Fruit fly (Drosophila melanogaster) whole organism, embryonic: ENCODE results near the gene CG4658.

Experiments used
- Asciz ChIP-seq: fragments of 200-800 bp; sonication (Bioruptor generic); optimal IDR thresholded peaks from 2 replicates; lab custom pipeline; 2017; ENCODE audit warnings: missing biosample characterization, mild to moderate bottlenecking, missing genetic modification characterization, missing genetic modification reagents
- CG12219 ChIP-seq: fragments of 200-800 bp; sonication (Bioruptor generic); optimal IDR thresholded peaks from 3 replicates; lab custom pipeline; 2018; ENCODE audit warnings: missing biosample characterization, mild to moderate bottlenecking, missing genetic modification characterization
- CG1792 ChIP-seq: fragments of 200-800 bp; sonication (Bioruptor generic); optimal IDR thresholded peaks from 2 replicates; lab custom pipeline; 2016; ENCODE audit warnings: missing biosample characterization, missing genetic modification characterization
- CG2120 ChIP-seq: fragments of 200-800 bp; sonication (Bioruptor generic); optimal IDR thresholded peaks from 3 replicates; lab custom pipeline; 2016; ENCODE audit warnings: missing biosample characterization, missing genetic modification characterization
- CG2199 ChIP-seq: fragments of 200-800 bp; sonication (Bioruptor generic); IDR thresholded peaks from 3 replicates; pipeline ENCODE4 v1.3.6; 2022; ENCODE audit warnings: missing biosample characterization, missing genetic modification characterization
- CG3407 ChIP-seq: fragments of 200-800 bp; sonication (Bioruptor generic); optimal IDR thresholded peaks from 2 replicates; lab custom pipeline; 2018; ENCODE audit warnings: missing biosample characterization, mild to moderate bottlenecking, missing genetic modification characterization
- CG3995 ChIP-seq: fragments of 200-800 bp; sonication (Bioruptor generic); optimal IDR thresholded peaks from 3 replicates; lab custom pipeline; 2016; ENCODE audit warnings: missing biosample characterization, missing genetic modification characterization
- CG4360 ChIP-seq: fragments of 200-800 bp; sonication (Bioruptor generic); IDR thresholded peaks from 2 replicates; pipeline ENCODE4 v1.3.6; 2022; ENCODE audit warnings: missing biosample characterization, missing genetic modification characterization
- CG4424 ChIP-seq: fragments of 200-800 bp; sonication (Bioruptor generic); optimal IDR thresholded peaks from 3 replicates; lab custom pipeline; 2016; ENCODE audit warnings: missing biosample characterization, missing genetic modification characterization
- CG4854 ChIP-seq: fragments of 200-800 bp; sonication (Bioruptor generic); optimal IDR thresholded peaks from 2 replicates; lab custom pipeline; 2016; ENCODE audit warnings: missing biosample characterization, missing genetic modification characterization, inconsistent platforms
- CG5180 ChIP-seq: fragments of 200-800 bp; sonication (Bioruptor generic); optimal IDR thresholded peaks from 3 replicates; lab custom pipeline; 2017; ENCODE audit warnings: missing biosample characterization, missing genetic modification characterization, mild to moderate bottlenecking, moderate library complexity, missing genetic modification reagents
- CG6175 ChIP-seq: fragments of 200-800 bp; sonication (Bioruptor generic); IDR thresholded peaks from 3 replicates; pipeline ENCODE4 v1.3.6; 2022; ENCODE audit warnings: missing biosample characterization, missing genetic modification characterization
- CG6272 ChIP-seq: fragments of 200-800 bp; sonication (Bioruptor generic); IDR thresholded peaks from 2 replicates; pipeline ENCODE4 v1.3.6; 2022; ENCODE audit warnings: missing biosample characterization, missing genetic modification characterization
- CG6689 ChIP-seq: fragments of 200-800 bp; sonication (Bioruptor generic); IDR thresholded peaks from 2 replicates; pipeline ENCODE4 v1.3.6; 2022; ENCODE audit warnings: missing biosample characterization, missing genetic modification characterization
- CG6854 ChIP-seq: fragments of 200-800 bp; sonication (Bioruptor generic); optimal IDR thresholded peaks from 3 replicates; lab custom pipeline; 2017; ENCODE audit warnings: missing biosample characterization, mild to moderate bottlenecking, missing genetic modification characterization
- CG8359 ChIP-seq: fragments of 200-800 bp; sonication (Bioruptor generic); optimal IDR thresholded peaks from 2 replicates; lab custom pipeline; 2017; ENCODE audit warnings: missing biosample characterization, mild to moderate bottlenecking, missing genetic modification characterization, borderline replicate concordance
- CG9797 ChIP-seq: fragments of 200-800 bp; sonication (Bioruptor generic); optimal IDR thresholded peaks from 3 replicates; lab custom pipeline; 2018; ENCODE audit warnings: missing biosample characterization, mild to moderate bottlenecking, missing genetic modification characterization
- CG9817 ChIP-seq: fragments of 200-800 bp; sonication (Bioruptor generic); optimal IDR thresholded peaks from 2 replicates; lab custom pipeline; 2018; ENCODE audit warnings: missing biosample characterization, mild to moderate bottlenecking, missing genetic modification characterization, moderate library complexity
- CHES-1-like ChIP-seq: fragments of 200-800 bp; sonication (Bioruptor generic); optimal IDR thresholded peaks from 2 replicates; lab custom pipeline; 2016; ENCODE audit warnings: missing biosample characterization, missing genetic modification characterization
- CrebB ChIP-seq: fragments of 200-800 bp; sonication (Bioruptor generic); optimal IDR thresholded peaks from 3 replicates; lab custom pipeline; 2018; ENCODE audit warnings: missing biosample characterization, mild to moderate bottlenecking, missing genetic modification characterization
- Dbx ChIP-seq: fragments of 200-800 bp; sonication (Bioruptor generic); IDR thresholded peaks from 3 replicates; pipeline ENCODE4 v1.3.6; 2022; ENCODE audit warnings: missing biosample characterization, missing genetic modification characterization
- Dp ChIP-seq: fragments of 200-800 bp; sonication (Bioruptor generic); optimal IDR thresholded peaks from 2 replicates; lab custom pipeline; 2018; ENCODE audit warnings: missing biosample characterization, mild to moderate bottlenecking, missing genetic modification characterization, moderate library complexity
- Elba2 ChIP-seq: fragments of 200-800 bp; sonication (Bioruptor generic); optimal IDR thresholded peaks from 3 replicates; lab custom pipeline; 2016; ENCODE audit warnings: missing biosample characterization, missing genetic modification characterization
- H15 ChIP-seq: fragments of 200-800 bp; sonication (Bioruptor generic); IDR thresholded peaks from 3 replicates; pipeline ENCODE4 v1.3.6; 2022; ENCODE audit warnings: missing biosample characterization, missing genetic modification characterization
- HmgZ ChIP-seq: fragments of 200-800 bp; sonication (Bioruptor generic); optimal IDR thresholded peaks from 2 replicates; lab custom pipeline; 2018; ENCODE audit warnings: missing biosample characterization, mild to moderate bottlenecking, missing genetic modification characterization
- Kr ChIP-seq: fragments of 200-800 bp; sonication (Bioruptor generic); optimal IDR thresholded peaks from 2 replicates; lab custom pipeline; 2017; ENCODE audit warnings: missing biosample characterization, mild to moderate bottlenecking, missing genetic modification characterization
- Lim3 ChIP-seq: fragments of 200-800 bp; sonication (Bioruptor generic); IDR thresholded peaks from 2 replicates; pipeline ENCODE4 v1.3.6; 2022; ENCODE audit warnings: missing biosample characterization, missing genetic modification characterization
- Mrtf ChIP-seq: fragments of 200-800 bp; sonication (Bioruptor generic); IDR thresholded peaks from 3 replicates; pipeline ENCODE4 v1.3.6; 2022; ENCODE audit warnings: missing biosample characterization, missing genetic modification characterization
- NC2α ChIP-seq: fragments of 200-800 bp; sonication (Bioruptor generic); optimal IDR thresholded peaks from 2 replicates; lab custom pipeline; 2016; ENCODE audit warnings: missing biosample characterization, missing genetic modification characterization
- NC2β ChIP-seq: fragments of 200-800 bp; sonication (Bioruptor generic); optimal IDR thresholded peaks from 2 replicates; lab custom pipeline; 2016; ENCODE audit warnings: missing biosample characterization, missing genetic modification characterization
- PHDP ChIP-seq: fragments of 200-800 bp; sonication (Bioruptor generic); optimal IDR thresholded peaks from 3 replicates; lab custom pipeline; 2018; ENCODE audit warnings: missing biosample characterization, mild to moderate bottlenecking, missing genetic modification characterization, moderate library complexity
- Side ChIP-seq: fragments of 200-800 bp; sonication (Bioruptor generic); optimal IDR thresholded peaks from 2 replicates; lab custom pipeline; 2016; ENCODE audit warnings: missing biosample characterization, missing genetic modification characterization
- bsh ChIP-seq, 2 experiments: fragments of 200-800 bp; sonication (Bioruptor generic); optimal IDR thresholded peaks; 2 replicates each; lab custom pipeline; 2017 to 2018; ENCODE audit warnings: mild to moderate bottlenecking in 2 of 2, missing biosample characterization in 2 of 2, missing genetic modification characterization in 2 of 2, moderate library complexity in 1 of 2
- caup ChIP-seq: fragments of 200-800 bp; sonication (Bioruptor generic); optimal IDR thresholded peaks from 3 replicates; lab custom pipeline; 2017; ENCODE audit warnings: missing biosample characterization, mild to moderate bottlenecking, missing genetic modification characterization, moderate library complexity; ENCODE audit not compliant: severe bottlenecking
- ci ChIP-seq: fragments of 200-800 bp; sonication (Bioruptor generic); IDR thresholded peaks from 3 replicates; pipeline ENCODE4 v1.3.6; 2022; ENCODE audit warnings: missing biosample characterization, missing genetic modification characterization
- crc ChIP-seq: fragments of 200-800 bp; sonication (Bioruptor generic); optimal IDR thresholded peaks from 2 replicates; lab custom pipeline; 2016; ENCODE audit warnings: missing biosample characterization, missing genetic modification characterization
- fd3F ChIP-seq: fragments of 200-800 bp; sonication (Bioruptor generic); optimal IDR thresholded peaks from 2 replicates; lab custom pipeline; 2018; ENCODE audit warnings: missing biosample characterization, mild to moderate bottlenecking, missing genetic modification characterization, moderate library complexity
- fru ChIP-seq: fragments of >200 bp; optimal IDR thresholded peaks from 2 replicates; lab custom pipeline; 2017
- ftz-f1 ChIP-seq: fragments of 200-800 bp; sonication (Bioruptor generic); optimal IDR thresholded peaks from 2 replicates; lab custom pipeline; 2016; ENCODE audit warnings: missing biosample characterization, missing genetic modification characterization
- gce ChIP-seq: fragments of 200-800 bp; sonication (Bioruptor generic); IDR thresholded peaks from 3 replicates; pipeline ENCODE4 v1.3.6; 2022; ENCODE audit warnings: missing biosample characterization, missing genetic modification characterization
- ham ChIP-seq: fragments of 200-800 bp; sonication (Bioruptor generic); IDR thresholded peaks from 2 replicates; pipeline ENCODE4 v1.3.6; 2022; ENCODE audit warnings: missing biosample characterization, missing genetic modification characterization
- lab ChIP-seq: fragments of 200-800 bp; sonication (Bioruptor generic); optimal IDR thresholded peaks from 3 replicates; lab custom pipeline; 2017; ENCODE audit warnings: missing biosample characterization, missing genetic modification characterization, mild to moderate bottlenecking, moderate library complexity, missing genetic modification reagents
- mirr ChIP-seq: fragments of 200-800 bp; sonication (Bioruptor generic); optimal IDR thresholded peaks from 3 replicates; lab custom pipeline; 2018; ENCODE audit warnings: missing biosample characterization, mild to moderate bottlenecking, missing genetic modification characterization
- pho ChIP-seq: fragments of 200-800 bp; sonication (Bioruptor generic); optimal IDR thresholded peaks from 2 replicates; lab custom pipeline; 2016; ENCODE audit warnings: missing biosample characterization, missing genetic modification characterization
- rib ChIP-seq: fragments of 200-800 bp; sonication (Bioruptor generic); IDR thresholded peaks from 2 replicates; pipeline ENCODE4 v1.3.6; 2022; ENCODE audit warnings: missing biosample characterization, missing genetic modification characterization
- run ChIP-seq: fragments of 200-800 bp; sonication (Bioruptor generic); optimal IDR thresholded peaks from 3 replicates; lab custom pipeline; 2018; ENCODE audit warnings: missing biosample characterization, mild to moderate bottlenecking, missing genetic modification characterization
- shn ChIP-seq: fragments of 200-800 bp; sonication (Bioruptor generic); optimal IDR thresholded peaks from 3 replicates; lab custom pipeline; 2016; ENCODE audit warnings: missing biosample characterization, missing genetic modification characterization
- slp2 ChIP-seq: fragments of 200-800 bp; sonication (Bioruptor generic); optimal IDR thresholded peaks from 2 replicates; lab custom pipeline; 2016; ENCODE audit warnings: missing biosample characterization, missing genetic modification characterization
- ttk ChIP-seq: fragments of 200-800 bp; sonication (Bioruptor generic); IDR thresholded peaks from 2 replicates; pipeline ENCODE4 v2.1.2; 2022; ENCODE audit warnings: missing biosample characterization, missing genetic modification characterization
- vvl ChIP-seq: fragments of 200-800 bp; sonication (Bioruptor generic); IDR thresholded peaks from 2 replicates; pipeline ENCODE4 v1.3.6; 2022; ENCODE audit warnings: missing biosample characterization, missing genetic modification characterization
- wdn ChIP-seq: fragments of 200-800 bp; sonication (Bioruptor generic); IDR thresholded peaks from 2 replicates; pipeline ENCODE4 v1.3.6; 2022; ENCODE audit warnings: missing biosample characterization, missing genetic modification characterization
- wor ChIP-seq: fragments of 200-800 bp; sonication (Bioruptor generic); IDR thresholded peaks from 2 replicates; pipeline ENCODE4 v1.3.6; 2022; ENCODE audit warnings: missing biosample characterization, missing genetic modification characterization

CG4658 gene

dm6 chr2L:9954119-9954518 is 2.8 kb upstream of the CG4658 start, which contains the start of the genes CG13126 and CG4709 (continued):
- no peak for TF ChIP-seq Kr
- TF ChIP-seq ttk (GFP tag; lab: Robert Waterston, UW): peak; percentile 89
- peak; percentile 79 for TF ChIP-seq CG3407 (GFP tag; lab: Kevin White, UChicago)
- peak; percentile 86 for TF ChIP-seq ci (GFP tag; lab: Robert Waterston, UW)
- peak; percentile 71; the same call in 1 of the 2 replicates for TF ChIP-seq rib (GFP tag; lab: Robert Waterston, UW)
- TF ChIP-seq CG9797: peak; percentile 43
- peak; percentile 57 for TF ChIP-seq Dp (GFP tag; lab: Kevin White, UChicago)
- peak; percentile 71 for TF ChIP-seq CG5180 (GFP tag; lab: Kevin White, UChicago)
- TF ChIP-seq shn (GFP tag; lab: Kevin White, UChicago): no peak
- peak; percentile 36 for TF ChIP-seq CG1792 (GFP tag; lab: Kevin White, UChicago)
- TF ChIP-seq CG2120 (GFP tag; lab: Kevin White, UChicago): peak; percentile 82
- peak; percentile 90 for TF ChIP-seq Asciz
- TF ChIP-seq CG4854 (GFP tag; lab: Kevin White, UChicago): peak; percentile 64
- peak; percentile 95 for TF ChIP-seq lab (GFP tag; lab: Kevin White, UChicago)
- peak; percentile 71; the same call in 1 of the 2 replicates for TF ChIP-seq wdn
- no peak for TF ChIP-seq crc (GFP tag; lab: Kevin White, UChicago)
- TF ChIP-seq CG6854 (GFP tag; lab: Kevin White, UChicago): peak; percentile 87
- peak; percentile 68; the same call in 1 of the 3 replicates for TF ChIP-seq CG2199 (GFP tag; lab: Robert Waterston, UW)
- TF ChIP-seq fru: no peak
- TF ChIP-seq CG6689 (GFP tag; lab: Robert Waterston, UW): peak; percentile 93
- TF ChIP-seq CG9817 (tag; lab: Kevin White, UChicago): peak; percentile 84
- TF ChIP-seq Elba2 (GFP tag; lab: Kevin White, UChicago): peak; percentile 15
- TF ChIP-seq pho (GFP tag; lab: Kevin White, UChicago): no peak
- TF ChIP-seq wor: peak; percentile 64
- peak; percentile 63 to 92 for TF ChIP-seq bsh (GFP tag; optimal IDR thresholded peaks at IDR 0.05; lab: Kevin White, UChicago)
- peak; percentile 50; the same call in 1 of the 2 replicates for TF ChIP-seq Lim3 (GFP tag; lab: Robert Waterston, UW)
- peak; percentile 94 for TF ChIP-seq CG4424 (GFP tag; lab: Kevin White, UChicago)
- TF ChIP-seq run (tag; lab: Kevin White, UChicago): peak; percentile 88
- no peak for TF ChIP-seq ftz-f1
- peak; percentile 90 for TF ChIP-seq caup (GFP tag; lab: Kevin White, UChicago)
- TF ChIP-seq CG6272: peak; percentile 86
- peak; percentile 83 for TF ChIP-seq Mrtf (GFP tag; lab: Robert Waterston, UW)
- peak; percentile 45; the same call in 1 of the 3 replicates for TF ChIP-seq CG6175 (GFP tag; lab: Robert Waterston, UW)
- peak; percentile 70 for TF ChIP-seq CG12219 (GFP tag; lab: Kevin White, UChicago)
- TF ChIP-seq PHDP: peak; percentile 93
- TF ChIP-seq CrebB (tag; lab: Kevin White, UChicago): peak; percentile 47
- TF ChIP-seq vvl: peak; percentile 97
- TF ChIP-seq gce (GFP tag; lab: Robert Waterston, UW): peak; percentile 73; the same call in 2 of the 3 replicates
- TF ChIP-seq NC2β (GFP tag; lab: Kevin White, UChicago): peak; percentile 9
- peak; percentile 28 for TF ChIP-seq Side
- no peak for TF ChIP-seq NC2α (GFP tag; lab: Kevin White, UChicago)
- peak; percentile 85 for TF ChIP-seq HmgZ (tag; lab: Kevin White, UChicago)
- TF ChIP-seq CG4360: peak; percentile 48
- no peak for TF ChIP-seq ham (GFP tag; lab: Robert Waterston, UW)
- peak; percentile 76 for TF ChIP-seq CG8359 (GFP tag; lab: Kevin White, UChicago)
- peak; percentile 37 for TF ChIP-seq CHES-1-like (GFP tag; lab: Kevin White, UChicago)
- peak; percentile 27 for TF ChIP-seq mirr
- peak; percentile 87; the same call in 2 of the 3 replicates for TF ChIP-seq Dbx (GFP tag; lab: Robert Waterston, UW)
- TF ChIP-seq H15 (GFP tag; lab: Robert Waterston, UW): peak; percentile 80
- TF ChIP-seq slp2 (GFP tag; lab: Kevin White, UChicago): peak; percentile 26
- TF ChIP-seq fd3F: peak; percentile 83
- TF ChIP-seq CG3995: peak; percentile 80
